Worm (Caenorhabditis elegans): ENCODE results near the gene smcr-8.

smcr-8 gene

DNA sequence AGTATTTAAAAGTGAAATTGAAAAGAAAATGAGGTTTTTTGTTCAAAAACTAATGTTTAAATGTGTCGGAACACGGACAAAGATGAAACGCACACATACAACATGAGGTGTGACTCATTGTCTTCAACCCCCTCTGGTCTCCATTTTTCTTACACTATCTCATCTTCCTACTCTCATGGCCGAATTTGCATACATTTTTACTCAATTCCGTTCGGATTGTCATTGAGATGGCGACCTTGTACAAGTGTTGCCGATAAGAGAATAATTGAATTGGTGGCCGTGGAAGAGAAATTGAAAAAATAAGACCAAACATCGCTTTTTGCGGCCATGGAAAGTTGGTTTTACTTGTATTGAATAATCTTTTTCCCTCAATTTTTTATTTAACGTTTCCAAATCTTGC lies 48.0 kb downstream of the smcr-8 start, which contains the start of gene txbp-3 (continued):
- TF ChIP-seq mdl-1 (tag; optimal IDR thresholded peaks at IDR 0.05) (peak in 1 of 2 experiments; percentile 5), nhr-11 (tag; optimal IDR thresholded peaks at IDR 0.05) (no peak), set-16 (GFP tag; IDR thresholded peaks at IDR 0.05) (no peak), zfp-2 (tag; optimal IDR thresholded peaks at IDR 0.05) (no peak), nhr-41 (GFP tag; IDR thresholded peaks at IDR 0.05) (no peak), dpl-1 (GFP tag; optimal IDR thresholded peaks at IDR 0.05) (peak; percentile 54), rbr-2 (tag; optimal IDR thresholded peaks at IDR 0.05) (peak; percentile 1), lin-1 (GFP tag; IDR thresholded peaks at IDR 0.05) (no peak), zip-11 (GFP tag; IDR thresholded peaks at IDR 0.05) (no peak), T26A8.4 (GFP tag; IDR thresholded peaks at IDR 0.05) (no peak), dmd-6 (GFP tag; IDR thresholded peaks at IDR 0.05) (peak; percentile 57; the same call in 1 of the 2 replicates), mxl-3 (GFP tag; optimal IDR thresholded peaks at IDR 0.05) (peak; percentile 80), ZK337.2 (GFP tag; IDR thresholded peaks at IDR 0.05) (no peak), unc-39 (tag; optimal IDR thresholded peaks at IDR 0.05) (no peak), hif-1 (tag; optimal IDR thresholded peaks at IDR 0.05) (peak in 1 of 2 experiments; percentile 33), T20F7.1 (GFP tag; optimal IDR thresholded peaks at IDR 0.05) (peak; percentile 25), pha-4 (GFP tag; IDR thresholded peaks at IDR 0.05) (no peak), pha-4 (tag; optimal IDR thresholded peaks at IDR 0.05) (peak; percentile 76), unc-62 (GFP tag; optimal IDR thresholded peaks at IDR 0.05 in 1 of 2) (peak in 1 of 2 experiments; percentile 20), unc-62 (tag; optimal IDR thresholded peaks at IDR 0.05) (no peak), F49E8.2 (tag; optimal IDR thresholded peaks at IDR 0.05; ENCODE audit: borderline replicate concordance) (no peak), lin-38 (GFP tag; IDR thresholded peaks at IDR 0.05) (no peak), F10B5.3 (tag; optimal IDR thresholded peaks at IDR 0.05) (no peak), ceh-62 (tag; optimal IDR thresholded peaks at IDR 0.05) (no peak), dve-1 (tag; optimal IDR thresholded peaks at IDR 0.05; ENCODE audit: insufficient read depth) (peak; percentile 79)

ce11 chrIII:5047740-5048139 lies 48.6 kb downstream of the smcr-8 start, which contains the start of gene C45G9.5:
Gene C45G9.5, plus strand, starts transcription at chrIII:5048117.
- no peak for TF ChIP-seq unc-130 (GFP tag; optimal IDR thresholded peaks at IDR 0.05)
- no peak for TF ChIP-seq madf-5 (GFP tag; IDR thresholded peaks at IDR 0.05)
- no peak for TF ChIP-seq zip-11 (GFP tag; IDR thresholded peaks at IDR 0.05)
- TF ChIP-seq lir-3 (tag; optimal IDR thresholded peaks at IDR 0.05), result no peak
- no peak for TF ChIP-seq php-3 (GFP tag; IDR thresholded peaks at IDR 0.05)
- no peak for TF ChIP-seq rbr-2 (tag; optimal IDR thresholded peaks at IDR 0.05)
- TF ChIP-seq mxl-3 (GFP tag; optimal IDR thresholded peaks at IDR 0.05), result no peak
- no peak for TF ChIP-seq unc-39 (tag; optimal IDR thresholded peaks at IDR 0.05)
- no peak for TF ChIP-seq skn-1 (tag; optimal IDR thresholded peaks at IDR 0.05)
